Fruit fly (Drosophila melanogaster): ENCODE results near the gene CG10340.

CG10340 gene

dm6 chr3R:16624750-16625549 is 10.8 kb upstream of the CG10340 start, which contains the start of gene Fas1 (continued):
- no peak for TF ChIP-seq CG11093 (GFP tag; IDR thresholded peaks at IDR 0.05)
- TF ChIP-seq al (GFP tag; IDR thresholded peaks at IDR 0.05), result no peak
- TF ChIP-seq CG10565 (GFP tag; optimal IDR thresholded peaks at IDR 0.05), result no peak
- TF ChIP-seq CG7372 (GFP tag; IDR thresholded peaks at IDR 0.05), result no peak
- peak; percentile 78 for TF ChIP-seq E2f2 (GFP tag; IDR thresholded peaks at IDR 0.05)
- peak; percentile 7 for TF ChIP-seq sd (tag; optimal IDR thresholded peaks at IDR 0.05)
- TF ChIP-seq Side (GFP tag; optimal IDR thresholded peaks at IDR 0.05), result no peak
- no peak for TF ChIP-seq CG1647 (GFP tag; optimal IDR thresholded peaks at IDR 0.05)
- TF ChIP-seq MTF-1 (GFP tag; optimal IDR thresholded peaks at IDR 0.05; ENCODE audit: borderline replicate concordance), result peak; percentile 28
- no peak for TF ChIP-seq slou (GFP tag; optimal IDR thresholded peaks at IDR 0.05)
- no peak for TF ChIP-seq jumu (GFP tag; optimal IDR thresholded peaks at IDR 0.05)
- no peak for TF ChIP-seq zfh1 (GFP tag; IDR thresholded peaks at IDR 0.05)
- TF ChIP-seq CoRest (tag; optimal IDR thresholded peaks at IDR 0.05), result no peak
- no peak for TF ChIP-seq Antp (GFP tag; optimal IDR thresholded peaks at IDR 0.05)
- TF ChIP-seq Hr78 (GFP tag; optimal IDR thresholded peaks at IDR 0.05), result no peak
- peak; percentile 41 for TF ChIP-seq Hmr (GFP tag; optimal IDR thresholded peaks at IDR 0.05)
- no peak for TF ChIP-seq run (tag; optimal IDR thresholded peaks at IDR 0.05)
- no peak for TF ChIP-seq CG2875 (GFP tag; optimal IDR thresholded peaks at IDR 0.05)
- no peak for TF ChIP-seq Hr39 (optimal IDR thresholded peaks at IDR 0.05)
- no peak for TF ChIP-seq crp (GFP tag; optimal IDR thresholded peaks at IDR 0.05)
- TF ChIP-seq CG8290 (GFP tag; optimal IDR thresholded peaks at IDR 0.05), result no peak
- TF ChIP-seq CG8290 (tag; optimal IDR thresholded peaks at IDR 0.05), result peak in 1 of 2 experiments; percentile 15
- no peak for TF ChIP-seq CG3407 (GFP tag; optimal IDR thresholded peaks at IDR 0.05)
- TF ChIP-seq CG5180 (GFP tag; optimal IDR thresholded peaks at IDR 0.05), result no peak
- TF ChIP-seq CG11456 (GFP tag; IDR thresholded peaks at IDR 0.05), result no peak
- no peak for TF ChIP-seq ab (GFP tag; optimal IDR thresholded peaks at IDR 0.05)
- TF ChIP-seq CG3163 (GFP tag; optimal IDR thresholded peaks at IDR 0.05), result no peak
- no peak for TF ChIP-seq CG3726 (GFP tag; IDR thresholded peaks at IDR 0.05)
- peak; percentile 76 for TF ChIP-seq BEAF-32 (GFP tag; optimal IDR thresholded peaks at IDR 0.05)
- no peak for TF ChIP-seq unpg (GFP tag; optimal IDR thresholded peaks at IDR 0.05)
- TF ChIP-seq CG11560 (tag; IDR thresholded peaks at IDR 0.05), result no peak
- TF ChIP-seq Atf-2 (GFP tag; optimal IDR thresholded peaks at IDR 0.05), result no peak
- TF ChIP-seq CG12155 (GFP tag; optimal IDR thresholded peaks at IDR 0.05), result peak; percentile 47
- no peak for TF ChIP-seq her (GFP tag; optimal IDR thresholded peaks at IDR 0.05)
- TF ChIP-seq CG1024 (GFP tag; IDR thresholded peaks at IDR 0.05), result no peak
- no peak for TF ChIP-seq tap (tag; optimal IDR thresholded peaks at IDR 0.05)
- no peak for TF ChIP-seq CG30431 (GFP tag; optimal IDR thresholded peaks at IDR 0.05)
- peak; percentile 15 for TF ChIP-seq CG4424 (GFP tag; optimal IDR thresholded peaks at IDR 0.05)
- TF ChIP-seq Mad (GFP tag; optimal IDR thresholded peaks at IDR 0.05), result no peak
- no peak for TF ChIP-seq wdn (GFP tag; IDR thresholded peaks at IDR 0.05)
- no peak for TF ChIP-seq Ptx1 (GFP tag; IDR thresholded peaks at IDR 0.05)
- TF ChIP-seq sim (GFP tag; IDR thresholded peaks at IDR 0.05), result no peak
- peak; percentile 29; the same call in 1 of the 2 replicates for TF ChIP-seq CG9932 (GFP tag; IDR thresholded peaks at IDR 0.05)
- no peak for TF ChIP-seq twi (tag; optimal IDR thresholded peaks at IDR 0.05)
- no peak for TF ChIP-seq Tbp (GFP tag; optimal IDR thresholded peaks at IDR 0.05)
- no peak for TF ChIP-seq usp (GFP tag; optimal IDR thresholded peaks at IDR 0.05)
- TF ChIP-seq CG10654 (GFP tag; optimal IDR thresholded peaks at IDR 0.05), result no peak
- TF ChIP-seq HLH4C (GFP tag; IDR thresholded peaks at IDR 0.05; ENCODE audit: partially characterized antibody), result peak; percentile 70; the same call in 2 of the 3 replicates
- TF ChIP-seq Dll (GFP tag; IDR thresholded peaks at IDR 0.05; ENCODE audit: partially characterized antibody), result peak; percentile 69
- no peak for TF ChIP-seq CG32532 (GFP tag; IDR thresholded peaks at IDR 0.05)
- TF ChIP-seq caup (GFP tag; optimal IDR thresholded peaks at IDR 0.05; ENCODE audit: severe bottlenecking), result no peak

Data from whole organism, embryonic.